Fruit fly (Drosophila melanogaster): ENCODE measurements around the gene Tengl1.

DNA sequence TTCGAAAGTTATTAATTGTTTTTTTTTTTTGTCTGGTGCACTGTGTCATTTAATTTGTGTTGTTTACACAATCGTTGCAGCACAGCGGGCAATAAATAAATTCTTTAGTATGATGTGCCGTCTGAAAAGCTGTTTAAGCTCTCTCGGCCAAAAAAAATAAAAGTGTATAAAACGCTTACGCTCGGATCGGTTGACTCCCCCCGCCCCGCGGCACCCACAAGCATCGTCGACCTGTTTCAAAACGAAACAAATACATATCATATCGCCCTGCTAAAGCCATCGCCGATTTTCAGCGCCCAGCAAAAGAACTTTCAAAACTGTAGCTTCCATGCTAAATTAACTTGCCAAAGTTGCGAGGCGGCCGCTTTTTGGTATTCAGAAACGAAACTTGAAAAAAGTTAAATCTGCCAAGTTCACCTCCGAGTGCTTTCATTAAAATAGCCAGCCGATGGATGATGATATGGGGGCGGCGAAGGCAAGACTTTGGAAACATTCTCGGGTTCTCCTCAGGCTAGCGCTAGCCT lies 46.0 kb downstream of the Tengl1 start:
- TF ChIP-seq CG8478 (optimal IDR thresholded peaks at IDR 0.05) (no peak), CTCF (optimal IDR thresholded peaks at IDR 0.05) (no peak)

Measured in S2 (cell line).